Worm (Caenorhabditis elegans): ENCODE data around the gene mec-7.

Gene mec-7

DNA sequence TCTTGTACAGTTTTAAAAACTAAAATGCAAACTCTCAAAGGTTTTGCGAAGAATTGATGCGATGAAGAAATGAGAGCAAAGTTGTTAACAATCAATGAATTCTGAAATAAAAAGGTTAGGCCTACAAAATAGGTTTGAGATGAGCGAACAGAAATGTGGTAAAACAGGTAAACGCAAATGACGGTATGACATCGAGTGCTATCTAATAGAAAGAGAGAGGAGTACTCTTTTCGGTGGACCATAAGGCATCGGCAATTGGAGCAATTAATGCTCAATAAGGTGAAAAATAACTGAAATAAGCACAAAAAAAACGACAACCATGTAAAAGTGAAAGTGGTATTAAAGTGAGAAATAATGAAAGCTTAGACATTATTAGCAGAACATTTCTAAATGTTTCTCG is 40.3 kb downstream of the mec-7 start, which contains the start of gene set-12:
Gene set-12 (minus strand): TSS at position 101 of the 400 bp plus-strand sequence.
- no peak for TF ChIP-seq klf-2 (GFP tag; conservative IDR thresholded peaks at IDR 0.05)
- TF ChIP-seq tab-1 (GFP tag; IDR thresholded peaks at IDR 0.05): no peak
- TF ChIP-seq ztf-29 (GFP tag; IDR thresholded peaks at IDR 0.05): no peak
- no peak for TF ChIP-seq flt-1 (GFP tag; IDR thresholded peaks at IDR 0.05)
- no peak for TF ChIP-seq cog-1 (tag; optimal IDR thresholded peaks at IDR 0.05)
- TF ChIP-seq T22C8.4 (GFP tag; IDR thresholded peaks at IDR 0.05): no peak
- no peak for TF ChIP-seq med-1 (GFP tag; optimal IDR thresholded peaks at IDR 0.05; ENCODE audit: insufficient read depth)
- TF ChIP-seq ztf-23 (GFP tag; IDR thresholded peaks at IDR 0.05): no peak
- TF ChIP-seq ref-1 (GFP tag; conservative IDR thresholded peaks at IDR 0.05): no peak

- no peak for TF ChIP-seq ref-1 (GFP tag; conservative IDR thresholded peaks at IDR 0.05)
- no peak for TF ChIP-seq tab-1 (GFP tag; IDR thresholded peaks at IDR 0.05)
- no peak for TF ChIP-seq T22C8.4 (GFP tag; IDR thresholded peaks at IDR 0.05)
- TF ChIP-seq ztf-23 (GFP tag; IDR thresholded peaks at IDR 0.05): no peak
- TF ChIP-seq ztf-29 (GFP tag; IDR thresholded peaks at IDR 0.05): no peak
- TF ChIP-seq cog-1 (tag; optimal IDR thresholded peaks at IDR 0.05): no peak
- no peak for TF ChIP-seq flt-1 (GFP tag; IDR thresholded peaks at IDR 0.05)
These were observed 42.9 kb downstream of the mec-7 start for ce11 chrX:7733571-7733970.

DNA sequence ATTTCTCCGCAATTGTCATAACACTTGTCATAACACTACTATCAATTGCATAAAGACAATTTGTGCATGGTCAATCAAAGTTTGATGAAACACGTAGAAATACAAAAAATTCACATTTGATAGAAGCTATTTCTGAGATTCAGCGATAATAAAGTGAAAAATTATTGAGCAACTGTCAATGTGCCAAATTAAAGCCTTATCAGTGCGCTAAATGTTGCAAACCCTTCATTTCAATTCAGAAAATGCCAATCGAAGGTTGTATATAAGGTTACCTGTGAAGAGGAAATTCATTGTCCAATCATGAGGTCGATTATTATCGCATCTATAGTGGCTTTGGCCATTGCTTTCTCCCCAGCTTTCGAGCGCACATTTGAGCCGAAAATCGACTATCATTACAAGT is 48.9 kb downstream of the mec-7 start, which contains the start of gene vit-1:
Gene vit-1 (plus strand): TSS at position 289 of the 400 bp plus-strand sequence.
- TF ChIP-seq T22C8.4 (GFP tag; IDR thresholded peaks at IDR 0.05) (no peak), ztf-29 (GFP tag; IDR thresholded peaks at IDR 0.05) (no peak), flt-1 (GFP tag; IDR thresholded peaks at IDR 0.05) (no peak)

ce11 chrX:7726351-7726750 is 50.1 kb downstream of the mec-7 start:
- no peak for TF ChIP-seq ref-1 (GFP tag; conservative IDR thresholded peaks at IDR 0.05)
- TF ChIP-seq klf-2 (GFP tag; conservative IDR thresholded peaks at IDR 0.05): no peak
- no peak for TF ChIP-seq ztf-29 (GFP tag; IDR thresholded peaks at IDR 0.05)
- TF ChIP-seq cog-1 (tag; optimal IDR thresholded peaks at IDR 0.05): no peak
- no peak for TF ChIP-seq med-1 (GFP tag; optimal IDR thresholded peaks at IDR 0.05; ENCODE audit: insufficient read depth)
- TF ChIP-seq T22C8.4 (GFP tag; IDR thresholded peaks at IDR 0.05): no peak
- no peak for TF ChIP-seq flt-1 (GFP tag; IDR thresholded peaks at IDR 0.05)
- TF ChIP-seq tab-1 (GFP tag; IDR thresholded peaks at IDR 0.05): no peak
- no peak for TF ChIP-seq ztf-23 (GFP tag; IDR thresholded peaks at IDR 0.05)

- no peak for TF ChIP-seq klf-2 (GFP tag; conservative IDR thresholded peaks at IDR 0.05)
- no peak for TF ChIP-seq T22C8.4 (GFP tag; IDR thresholded peaks at IDR 0.05)
- TF ChIP-seq tab-1 (GFP tag; IDR thresholded peaks at IDR 0.05): no peak
- no peak for TF ChIP-seq flt-1 (GFP tag; IDR thresholded peaks at IDR 0.05)
- no peak for TF ChIP-seq ztf-29 (GFP tag; IDR thresholded peaks at IDR 0.05)
- no peak for TF ChIP-seq ref-1 (GFP tag; conservative IDR thresholded peaks at IDR 0.05)
These were observed 50.9 kb downstream of the mec-7 start, which contains the start of gene spp-14 for ce11 chrX:7725615-7726014. TSS of gene spp-14 (plus strand) at chrX:7725979.
